Worm (Caenorhabditis elegans): Measurements from ENCODE around the gene math-24.
"Not testable (repeated sequence)": the region's sequence is repeated elsewhere in the genome, so short reads cannot be mapped to it uniquely, and the experiment has no call there.

- TF ChIP-seq blmp-1 (tag; optimal IDR thresholded peaks at IDR 0.05; ENCODE audit: insufficient read depth); nhr-6 (tag; optimal IDR thresholded peaks at IDR 0.05); mab-5 (tag; optimal IDR thresholded peaks at IDR 0.05); dmd-4 (tag; optimal IDR thresholded peaks at IDR 0.05); nhr-12 (tag; optimal IDR thresholded peaks at IDR 0.05); egl-27 (tag; optimal IDR thresholded peaks at IDR 0.05); F13H6.1 (tag; optimal IDR thresholded peaks at IDR 0.05): not testable (repeated sequence)
Observed at ce11 chrII:1861285-1861793, 38.7 kb upstream of the math-24 start, which contains the start of gene C16C4.18.

All from whole organism, L2 larva.